Fruit fly (Drosophila melanogaster): ENCODE measurements around the gene CG42464.
A peak's percentile ranks its signal among the peaks of the same experiment; 100 is the strongest.

CG42464 gene

dm6 chr2L:3740443-3740842 lies 41.2 kb downstream of the CG42464 start (continued):
- TF ChIP-seq oc (tag; optimal IDR thresholded peaks at IDR 0.05), result no peak
- no peak for TF ChIP-seq ci (GFP tag; IDR thresholded peaks at IDR 0.05)
- no peak for TF ChIP-seq CG33213 (GFP tag; optimal IDR thresholded peaks at IDR 0.05)
- TF ChIP-seq CG15696 (tag; optimal IDR thresholded peaks at IDR 0.05), result no peak
- no peak for TF ChIP-seq esg (GFP tag; conservative IDR thresholded peaks at IDR 0.05)
- no peak for TF ChIP-seq zfh1 (GFP tag; IDR thresholded peaks at IDR 0.05)
- no peak for TF ChIP-seq CG14014 (GFP tag; IDR thresholded peaks at IDR 0.05)
- TF ChIP-seq so (GFP tag; IDR thresholded peaks at IDR 0.05), result no peak
- no peak for TF ChIP-seq p53 (GFP tag; optimal IDR thresholded peaks at IDR 0.05)
- TF ChIP-seq luna (GFP tag; optimal IDR thresholded peaks at IDR 0.05), result no peak
- TF ChIP-seq CG3407 (GFP tag; optimal IDR thresholded peaks at IDR 0.05), result no peak
- no peak for TF ChIP-seq Dek (tag; optimal IDR thresholded peaks at IDR 0.05)
- no peak for TF ChIP-seq tna (GFP tag; IDR thresholded peaks at IDR 0.05; ENCODE audit: partially characterized antibody)
- TF ChIP-seq toy (GFP tag; IDR thresholded peaks at IDR 0.05), result no peak
- no peak for TF ChIP-seq peb (GFP tag; IDR thresholded peaks at IDR 0.05)
- TF ChIP-seq ranshi (GFP tag; IDR thresholded peaks at IDR 0.05), result no peak
- peak; percentile 75 for TF ChIP-seq Med (GFP tag)
- TF ChIP-seq CG1233 (GFP tag; optimal IDR thresholded peaks at IDR 0.05), result no peak
- TF ChIP-seq crc (GFP tag; optimal IDR thresholded peaks at IDR 0.05), result no peak
- TF ChIP-seq Side (GFP tag; optimal IDR thresholded peaks at IDR 0.05), result no peak
- no peak for TF ChIP-seq E2f2 (GFP tag; IDR thresholded peaks at IDR 0.05)
- no peak for TF ChIP-seq CG12659 (GFP tag; optimal IDR thresholded peaks at IDR 0.05)
- no peak for TF ChIP-seq CG8765 (GFP tag; IDR thresholded peaks at IDR 0.05)
- TF ChIP-seq CG3847 (GFP tag; IDR thresholded peaks at IDR 0.05), result no peak
- TF ChIP-seq CG17829 (tag; optimal IDR thresholded peaks at IDR 0.05), result no peak
- TF ChIP-seq CG18011 (GFP tag; optimal IDR thresholded peaks at IDR 0.05), result no peak
- no peak for TF ChIP-seq CG4424 (GFP tag; optimal IDR thresholded peaks at IDR 0.05)
- no peak for TF ChIP-seq scrt (GFP tag; optimal IDR thresholded peaks at IDR 0.05)
- peak; percentile 6 for TF ChIP-seq HHEX (GFP tag; optimal IDR thresholded peaks at IDR 0.05)
- no peak for TF ChIP-seq emc (GFP tag; optimal IDR thresholded peaks at IDR 0.05)
- TF ChIP-seq bbx (GFP tag; IDR thresholded peaks at IDR 0.05; ENCODE audit: partially characterized antibody), result no peak
- no peak for TF ChIP-seq CG11696 (GFP tag; IDR thresholded peaks at IDR 0.05)
- TF ChIP-seq CG7556 (GFP tag; optimal IDR thresholded peaks at IDR 0.05), result peak; percentile 35
- no peak for TF ChIP-seq bab2 (GFP tag; optimal IDR thresholded peaks at IDR 0.05)
- TF ChIP-seq kay (GFP tag; optimal IDR thresholded peaks at IDR 0.05), result no peak
- peak; percentile 3 for TF ChIP-seq stwl (tag; optimal IDR thresholded peaks at IDR 0.05)
- TF ChIP-seq ATbp (GFP tag; optimal IDR thresholded peaks at IDR 0.05), result no peak
- TF ChIP-seq Dip3 (GFP tag; optimal IDR thresholded peaks at IDR 0.05), result no peak
- no peak for TF ChIP-seq bowl (GFP tag; IDR thresholded peaks at IDR 0.05)
- no peak for TF ChIP-seq HLH4C (GFP tag; IDR thresholded peaks at IDR 0.05; ENCODE audit: partially characterized antibody)
- no peak for TF ChIP-seq CG11398 (GFP tag; optimal IDR thresholded peaks at IDR 0.05)
- TF ChIP-seq Awh (GFP tag; IDR thresholded peaks at IDR 0.05), result no peak
- peak; percentile 19 for TF ChIP-seq CG13424 (tag; optimal IDR thresholded peaks at IDR 0.05)
- no peak for TF ChIP-seq pan (optimal IDR thresholded peaks at IDR 0.05)
- no peak for TF ChIP-seq pan (GFP tag; optimal IDR thresholded peaks at IDR 0.05 in 1 of 2, IDR thresholded peaks at IDR 0.05 in 1 of 2)
- no peak for TF ChIP-seq twi (tag; optimal IDR thresholded peaks at IDR 0.05)
- no peak for TF ChIP-seq pzg (GFP tag; optimal IDR thresholded peaks at IDR 0.05)
- TF ChIP-seq Spps (tag; optimal IDR thresholded peaks at IDR 0.05), result no peak
- peak; percentile 31 for TF ChIP-seq CG3281 (GFP tag; optimal IDR thresholded peaks at IDR 0.05)
- TF ChIP-seq CG1602 (GFP tag; optimal IDR thresholded peaks at IDR 0.05), result no peak
- no peak for TF ChIP-seq sd (tag; optimal IDR thresholded peaks at IDR 0.05)
- TF ChIP-seq knrl (GFP tag; IDR thresholded peaks at IDR 0.05; ENCODE audit: partially characterized antibody), result no peak
- TF ChIP-seq al (GFP tag; IDR thresholded peaks at IDR 0.05), result no peak

Data from whole organism, embryonic.